Worm (Caenorhabditis elegans): ENCODE data around the gene Y41G9A.17.

ce11 chrX:2950234-2950633 lies 49.3 kb downstream of the Y41G9A.17 start:
- TF ChIP-seq pha-4 (tag; optimal IDR thresholded peaks at IDR 0.05) (no peak), nhr-237 (tag; optimal IDR thresholded peaks at IDR 0.05) (no peak), egl-27 (tag; optimal IDR thresholded peaks at IDR 0.05) (no peak), snpc-4 (tag; optimal IDR thresholded peaks at IDR 0.05) (no peak), nhr-76 (tag; optimal IDR thresholded peaks at IDR 0.05) (no peak), nhr-11 (tag; optimal IDR thresholded peaks at IDR 0.05) (no peak), zag-1 (tag; optimal IDR thresholded peaks at IDR 0.05) (no peak), nfya-1 (tag; optimal IDR thresholded peaks at IDR 0.05; ENCODE audit: insufficient read depth) (no peak), nhr-25 (tag; optimal IDR thresholded peaks at IDR 0.05) (no peak), ceh-82 (tag; optimal IDR thresholded peaks at IDR 0.05) (no peak), tbx-2 (tag; optimal IDR thresholded peaks at IDR 0.05) (no peak), jun-1 (tag; optimal IDR thresholded peaks at IDR 0.05) (no peak), skn-1 (tag; optimal IDR thresholded peaks at IDR 0.05) (no peak)
